Fruit fly (Drosophila melanogaster) whole organism, embryonic: ENCODE results near the gene hmw.

Experiments used
- Atf6 ChIP-seq: fragments of 200-800 bp; sonication (Bioruptor generic); IDR thresholded peaks from 2 replicates; pipeline ENCODE4 v1.3.6; 2022; ENCODE audit warnings: missing biosample characterization, missing genetic modification characterization
- CG10267 ChIP-seq: fragments of 200-800 bp; sonication (Bioruptor generic); optimal IDR thresholded peaks from 2 replicates; lab custom pipeline; 2018; ENCODE audit warnings: missing biosample characterization, mild to moderate bottlenecking, missing genetic modification characterization, moderate library complexity
- CG10959 ChIP-seq: fragments of 200-800 bp; sonication (Bioruptor generic); IDR thresholded peaks from 2 replicates; pipeline ENCODE4 v1.3.6; 2022; ENCODE audit warnings: missing biosample characterization, missing genetic modification characterization
- CG11085 ChIP-seq: fragments of 200-800 bp; sonication (Bioruptor generic); IDR thresholded peaks from 2 replicates; pipeline ENCODE4 v1.3.6; 2022; ENCODE audit warnings: missing biosample characterization, missing genetic modification characterization
- CG12299 ChIP-seq: fragments of 200-800 bp; sonication (Bioruptor generic); optimal IDR thresholded peaks from 2 replicates; lab custom pipeline; 2018; ENCODE audit warnings: missing biosample characterization, mild to moderate bottlenecking, missing genetic modification characterization
- CG1233 ChIP-seq: fragments of 200-800 bp; sonication (Bioruptor generic); optimal IDR thresholded peaks from 4 replicates; lab custom pipeline; 2018; ENCODE audit warnings: missing biosample characterization, mild to moderate bottlenecking, missing genetic modification characterization
- CG13894 ChIP-seq: fragments of 200-800 bp; sonication (Bioruptor generic); optimal IDR thresholded peaks from 3 replicates; lab custom pipeline; 2018; ENCODE audit warnings: missing biosample characterization, mild to moderate bottlenecking, missing genetic modification characterization, moderate library complexity
- CG14860 ChIP-seq: fragments of 200-800 bp; sonication (Bioruptor generic); IDR thresholded peaks from 3 replicates; pipeline ENCODE4 v1.3.6; 2022; ENCODE audit warnings: missing biosample characterization, missing genetic modification characterization; ENCODE audit not compliant: partially characterized antibody
- CG15479 ChIP-seq: fragments of 200-800 bp; sonication (Bioruptor generic); optimal IDR thresholded peaks from 3 replicates; lab custom pipeline; 2019; ENCODE audit warnings: missing biosample characterization, mild to moderate bottlenecking, missing genetic modification characterization, moderate library complexity
- CG2202 ChIP-seq: fragments of 200-800 bp; sonication (Bioruptor generic); optimal IDR thresholded peaks from 2 replicates; lab custom pipeline; 2018; ENCODE audit warnings: missing biosample characterization, mild to moderate bottlenecking, missing genetic modification characterization
- CG32532 ChIP-seq: fragments of 200-800 bp; sonication (Bioruptor generic); IDR thresholded peaks from 2 replicates; pipeline ENCODE4 v1.3.6; 2022; ENCODE audit warnings: missing biosample characterization, missing genetic modification characterization
- CG6654 ChIP-seq: fragments of 200-800 bp; sonication (Bioruptor generic); optimal IDR thresholded peaks from 2 replicates; lab custom pipeline; 2017; ENCODE audit warnings: missing biosample characterization, mild to moderate bottlenecking, missing genetic modification characterization
- CG7372 ChIP-seq: fragments of 200-800 bp; sonication (Bioruptor generic); IDR thresholded peaks from 2 replicates; pipeline ENCODE4 v1.3.6; 2022; ENCODE audit warnings: missing biosample characterization, missing genetic modification characterization
- CG7928 ChIP-seq: fragments of 200-800 bp; sonication (Bioruptor generic); optimal IDR thresholded peaks from 2 replicates; lab custom pipeline; 2017; ENCODE audit warnings: missing biosample characterization, mild to moderate bottlenecking, missing genetic modification characterization
- CG8359 ChIP-seq: fragments of 200-800 bp; sonication (Bioruptor generic); optimal IDR thresholded peaks from 2 replicates; lab custom pipeline; 2017; ENCODE audit warnings: missing biosample characterization, mild to moderate bottlenecking, missing genetic modification characterization, borderline replicate concordance
- CG8478 ChIP-seq: fragments of >200 bp; optimal IDR thresholded peaks from 2 replicates; lab custom pipeline; 2018
- CG9727 ChIP-seq: fragments of 200-800 bp; sonication (Bioruptor generic); optimal IDR thresholded peaks from 3 replicates; lab custom pipeline; 2017; ENCODE audit warnings: missing biosample characterization, mild to moderate bottlenecking, missing genetic modification characterization
- Camta ChIP-seq: fragments of 200-800 bp; sonication (Bioruptor generic); optimal IDR thresholded peaks from 2 replicates; lab custom pipeline; 2016; ENCODE audit warnings: missing biosample characterization, missing genetic modification characterization
- Dbx ChIP-seq: fragments of 200-800 bp; sonication (Bioruptor generic); IDR thresholded peaks from 3 replicates; pipeline ENCODE4 v1.3.6; 2022; ENCODE audit warnings: missing biosample characterization, missing genetic modification characterization
- Doc3 ChIP-seq: fragments of 200-800 bp; sonication (Bioruptor generic); IDR thresholded peaks from 3 replicates; pipeline ENCODE4 v1.3.6; 2022; ENCODE audit warnings: missing biosample characterization, missing genetic modification characterization; ENCODE audit not compliant: partially characterized antibody
- Dref ChIP-seq: fragments of 200-800 bp; sonication (Bioruptor generic); IDR thresholded peaks from 2 replicates; pipeline ENCODE4 v1.3.6; 2022; ENCODE audit warnings: missing biosample characterization, missing genetic modification characterization
- GATAe ChIP-seq: fragments of 200-800 bp; sonication (Bioruptor generic); conservative IDR thresholded peaks from 2 replicates; pipeline ENCODE4 v1.3.6; 2022; ENCODE audit warnings: missing biosample characterization, missing genetic modification characterization
- HLHmδ ChIP-seq: fragments of 200-800 bp; sonication (Bioruptor generic); optimal IDR thresholded peaks from 2 replicates; lab custom pipeline; 2018; ENCODE audit warnings: missing biosample characterization, mild to moderate bottlenecking, missing genetic modification characterization, moderate library complexity
- Hr39 ChIP-seq: fragments of >200 bp; optimal IDR thresholded peaks from 2 replicates; lab custom pipeline; 2017
- Oli ChIP-seq: fragments of 200-800 bp; sonication (Bioruptor generic); optimal IDR thresholded peaks from 2 replicates; lab custom pipeline; 2018; ENCODE audit warnings: missing biosample characterization, mild to moderate bottlenecking, missing genetic modification characterization, moderate library complexity
- Optix ChIP-seq: fragments of 200-800 bp; sonication (Bioruptor generic); IDR thresholded peaks from 3 replicates; pipeline ENCODE4 v1.3.6; 2022; ENCODE audit warnings: missing biosample characterization, missing genetic modification characterization
- Pdp1 ChIP-seq, 2 experiments: fragments of 200-800 bp; sonication (Bioruptor generic); optimal IDR thresholded peaks; 3 replicates each; lab custom pipeline; 2016; ENCODE audit warnings: missing biosample characterization in 2 of 2, missing genetic modification characterization in 2 of 2, mild to moderate bottlenecking in 1 of 2, moderate library complexity in 1 of 2
- Sox102F ChIP-seq: fragments of 200-800 bp; sonication (Bioruptor generic); optimal IDR thresholded peaks from 2 replicates; lab custom pipeline; 2018; ENCODE audit warnings: missing biosample characterization, mild to moderate bottlenecking, missing genetic modification characterization, moderate library complexity
- Spps ChIP-seq: fragments of 200-800 bp; sonication (Bioruptor generic); optimal IDR thresholded peaks from 2 replicates; lab custom pipeline; 2018; ENCODE audit warnings: missing biosample characterization, mild to moderate bottlenecking, missing genetic modification characterization
- Ssrp ChIP-seq: fragments of 200-800 bp; sonication (Bioruptor generic); optimal IDR thresholded peaks from 2 replicates; lab custom pipeline; 2018; ENCODE audit warnings: missing biosample characterization, mild to moderate bottlenecking, missing genetic modification characterization, moderate library complexity
- Taf1 ChIP-seq: fragments of 200-800 bp; sonication (Bioruptor generic); IDR thresholded peaks from 2 replicates; pipeline ENCODE4 v1.3.6; 2022; ENCODE audit warnings: missing biosample characterization, missing genetic modification characterization
- Tbp ChIP-seq: fragments of >200 bp; optimal IDR thresholded peaks from 2 replicates; lab custom pipeline; 2018; ENCODE audit warnings: missing biosample characterization, missing genetic modification characterization
- Xbp1 ChIP-seq: fragments of 200-800 bp; sonication (Bioruptor generic); optimal IDR thresholded peaks from 3 replicates; lab custom pipeline; 2016; ENCODE audit warnings: missing biosample characterization, mild to moderate bottlenecking, missing genetic modification characterization
- chinmo ChIP-seq: fragments of 200-800 bp; sonication (Bioruptor generic); IDR thresholded peaks from 4 replicates; pipeline ENCODE4 v1.3.6; 2022; ENCODE audit warnings: missing biosample characterization, missing genetic modification characterization; ENCODE audit not compliant: partially characterized antibody
- crol ChIP-seq: fragments of 200-800 bp; sonication (Bioruptor generic); IDR thresholded peaks from 2 replicates; pipeline ENCODE4 v1.3.6; 2022; ENCODE audit warnings: missing biosample characterization, missing genetic modification characterization
- dimm ChIP-seq: fragments of 200-800 bp; sonication (Bioruptor generic); IDR thresholded peaks from 2 replicates; pipeline ENCODE4 v1.3.6; 2022; ENCODE audit warnings: missing biosample characterization, missing genetic modification characterization
- grau ChIP-seq: fragments of 200-800 bp; optimal IDR thresholded peaks from 3 replicates; lab custom pipeline; 2019; ENCODE audit warnings: missing biosample characterization, mild to moderate bottlenecking, missing genetic modification characterization, moderate library complexity
- hbn ChIP-seq: fragments of 200-800 bp; sonication (Bioruptor generic); IDR thresholded peaks from 2 replicates; pipeline ENCODE4 v1.3.6; 2022; ENCODE audit warnings: missing biosample characterization, missing genetic modification characterization; ENCODE audit not compliant: partially characterized antibody
- kah ChIP-seq: fragments of 200-800 bp; sonication (Bioruptor generic); optimal IDR thresholded peaks from 2 replicates; lab custom pipeline; 2018; ENCODE audit warnings: missing biosample characterization, mild to moderate bottlenecking, missing genetic modification characterization
- lmd ChIP-seq: fragments of 200-800 bp; sonication (Bioruptor generic); IDR thresholded peaks from 2 replicates; pipeline ENCODE4 v1.3.6; 2022; ENCODE audit warnings: missing biosample characterization, missing genetic modification characterization
- nerfin-1 ChIP-seq: fragments of 200-800 bp; sonication (Bioruptor generic); optimal IDR thresholded peaks from 3 replicates; lab custom pipeline; 2019; ENCODE audit warnings: missing biosample characterization, mild to moderate bottlenecking, missing genetic modification characterization, moderate library complexity
- tgo ChIP-seq: fragments of 200-800 bp; sonication (Bioruptor generic); IDR thresholded peaks from 3 replicates; pipeline ENCODE4 v1.3.6; 2022; ENCODE audit warnings: missing biosample characterization, missing genetic modification characterization
- ttk ChIP-seq: fragments of 200-800 bp; sonication (Bioruptor generic); IDR thresholded peaks from 2 replicates; pipeline ENCODE4 v2.1.2; 2022; ENCODE audit warnings: missing biosample characterization, missing genetic modification characterization
- tup ChIP-seq: fragments of 200-800 bp; sonication (Bioruptor generic); optimal IDR thresholded peaks from 2 replicates; lab custom pipeline; 2016; ENCODE audit warnings: missing biosample characterization, mild to moderate bottlenecking, missing genetic modification characterization, moderate library complexity
- usp ChIP-seq: fragments of >200 bp; optimal IDR thresholded peaks from 2 replicates; lab custom pipeline; 2017; ENCODE audit warnings: missing biosample characterization, missing genetic modification characterization
- vfl ChIP-seq: fragments of 200-800 bp; sonication (Bioruptor generic); optimal IDR thresholded peaks from 2 replicates; lab custom pipeline; 2016; ENCODE audit warnings: missing biosample characterization, missing genetic modification characterization
- vnd ChIP-seq: fragments of 200-800 bp; sonication (Bioruptor generic); IDR thresholded peaks from 3 replicates; pipeline ENCODE4 v1.3.6; 2022; ENCODE audit warnings: missing biosample characterization, missing genetic modification characterization; ENCODE audit not compliant: partially characterized antibody
- z ChIP-seq: fragments of 200-800 bp; sonication (Bioruptor generic); IDR thresholded peaks from 3 replicates; pipeline ENCODE4 v1.3.6; 2022; ENCODE audit warnings: missing biosample characterization, missing genetic modification characterization

Gene hmw

DNA sequence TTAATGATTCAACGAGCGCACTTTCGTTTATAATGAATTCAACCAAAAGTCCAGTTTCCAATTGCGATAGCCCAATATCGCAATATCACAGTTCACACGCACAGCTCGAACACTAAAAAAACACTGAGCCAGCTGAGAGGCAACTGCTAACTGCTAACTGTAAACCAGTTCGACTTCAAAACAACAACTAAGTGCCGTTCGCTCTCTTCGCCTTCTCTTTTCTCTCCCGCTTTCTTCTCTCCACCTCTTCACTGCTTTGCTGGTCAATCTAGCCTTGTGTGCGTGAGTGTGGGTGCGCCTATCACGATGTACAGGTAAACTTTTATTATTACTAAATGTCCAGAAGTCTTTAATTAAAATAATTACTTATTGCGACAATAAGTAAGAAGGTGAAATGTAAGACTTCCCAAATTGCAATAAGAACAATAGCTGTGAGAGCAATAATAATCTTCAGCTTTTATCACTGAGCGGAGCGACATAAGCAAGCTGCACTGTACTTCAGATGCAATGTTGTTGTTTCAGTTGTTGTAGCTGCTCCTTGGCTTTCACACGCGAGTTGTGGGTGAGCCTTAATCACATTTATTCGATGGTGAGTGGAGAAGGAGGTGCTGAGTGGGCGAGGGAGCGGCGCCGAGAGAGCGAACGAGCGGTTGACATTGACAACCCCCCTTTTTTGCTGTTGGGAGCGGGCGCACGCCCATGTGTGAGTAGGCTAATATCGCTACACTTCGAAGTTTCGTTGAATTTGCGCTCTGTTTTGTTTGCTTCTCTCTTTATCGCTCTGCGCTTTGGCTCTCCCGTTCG is 35.2 kb downstream of the hmw start, which contains the start of gene Vti1b (continued):
- TF ChIP-seq CG7372 (GFP tag; lab: Robert Waterston, UW) (peak; percentile 83), Camta (GFP tag; lab: Kevin White, UChicago) (peak; percentile 80), z (GFP tag; lab: Robert Waterston, UW) (peak; percentile 61; the same call in 1 of the 3 replicates), Tbp (no peak), tup (GFP tag; lab: Kevin White, UChicago) (peak; percentile 79), ttk (GFP tag; lab: Robert Waterston, UW) (peak; percentile 92), grau (tag; lab: Kevin White, UChicago) (peak; percentile 100), Ssrp (tag; lab: Kevin White, UChicago) (peak; percentile 94), CG32532 (GFP tag; lab: Robert Waterston, UW) (peak; percentile 87), Oli (peak; percentile 94), Doc3 (no peak; the same call in 2 of the 3 replicates), GATAe (GFP tag; lab: Robert Waterston, UW) (peak; percentile 71), CG12299 (tag; lab: Kevin White, UChicago) (peak; percentile 79), HLHmδ (peak; percentile 62), Dref (GFP tag; lab: Robert Waterston, UW) (peak; percentile 24; the same call in 1 of the 2 replicates), Dbx (GFP tag; lab: Robert Waterston, UW) (peak; percentile 88), nerfin-1 (peak; percentile 89), vfl (GFP tag; lab: Kevin White, UChicago) (peak; percentile 78), dimm (GFP tag; lab: Robert Waterston, UW) (peak; percentile 81), CG1233 (peak; percentile 91), CG6654 (GFP tag; lab: Kevin White, UChicago) (peak; percentile 81), CG8359 (GFP tag; lab: Kevin White, UChicago) (peak; percentile 84), CG10959 (GFP tag; lab: Robert Waterston, UW) (peak; percentile 89), lmd (GFP tag; lab: Robert Waterston, UW) (peak; percentile 94), CG14860 (GFP tag; lab: Robert Waterston, UW) (no peak), vnd (GFP tag; lab: Robert Waterston, UW) (no peak), Optix (GFP tag; lab: Robert Waterston, UW) (peak; percentile 92), Sox102F (GFP tag; lab: Kevin White, UChicago) (peak; percentile 97), CG2202 (tag; lab: Kevin White, UChicago) (peak; percentile 94), Taf1 (GFP tag; lab: Robert Waterston, UW) (peak; percentile 87), CG15479 (GFP tag; lab: Kevin White, UChicago) (no peak), crol (peak; percentile 93), Atf6 (GFP tag; lab: Robert Waterston, UW) (peak; percentile 88), tgo (peak; percentile 94), CG9727 (GFP tag; lab: Kevin White, UChicago) (peak; percentile 95), Hr39 (lab: Kevin White, UChicago) (no peak), chinmo (GFP tag; lab: Robert Waterston, UW) (peak; percentile 88; the same call in 2 of the 4 replicates), CG7928 (GFP tag; lab: Kevin White, UChicago) (peak; percentile 71), CG13894 (tag; lab: Kevin White, UChicago) (peak; percentile 33), CG8478 (lab: Kevin White, UChicago) (no peak), Pdp1 (GFP tag; optimal IDR thresholded peaks at IDR 0.05; lab: Kevin White, UChicago) (peak; percentile 86 to 94), Xbp1 (peak; percentile 96), kah (GFP tag; lab: Kevin White, UChicago) (peak; percentile 67), CG11085 (GFP tag; lab: Robert Waterston, UW) (peak; percentile 85), Spps (tag; lab: Kevin White, UChicago) (peak; percentile 88), usp (GFP tag; lab: Kevin White, UChicago) (no peak), hbn (GFP tag; lab: Robert Waterston, UW) (0 out of 2 replicates have a peak, but pooled peaks have one; percentile 35), CG10267 (tag; lab: Kevin White, UChicago) (peak; percentile 90)
